Worm (Caenorhabditis elegans) whole organism, late embryonic: ENCODE measurements around the gene str-2.
A peak's percentile ranks its signal among the peaks of the same experiment; 100 is the strongest.

Experiments used
- C38D4.7 ChIP-seq: fragments of 200-800 bp; sonication (Bioruptor generic); optimal IDR thresholded peaks from 2 replicates; lab custom pipeline; 2018; ENCODE audit warnings: mild to moderate bottlenecking, missing genetic modification characterization, moderate library complexity, missing compliant biosample characterization
- F13H6.1 ChIP-seq: sonication (generic microtip); optimal IDR thresholded peaks from 2 replicates; lab custom pipeline; 2016; ENCODE audit warnings: missing genetic modification characterization, missing compliant biosample characterization
- K02D7.2 ChIP-seq: sonication (generic microtip); optimal IDR thresholded peaks from 2 replicates; lab custom pipeline; 2017; ENCODE audit warnings: mild to moderate bottlenecking, missing genetic modification characterization, missing compliant biosample characterization
- K09A11.1 ChIP-seq: sonication (generic microtip); optimal IDR thresholded peaks from 2 replicates; lab custom pipeline; 2017; ENCODE audit warnings: antibody characterized with exemption, mild to moderate bottlenecking, missing genetic modification characterization, missing compliant biosample characterization; ENCODE audit not compliant: insufficient read depth
- T23F11.4 ChIP-seq: fragments of 200-800 bp; sonication (Bioruptor generic); optimal IDR thresholded peaks from 2 replicates; lab custom pipeline; 2018; ENCODE audit warnings: mild to moderate bottlenecking, missing genetic modification characterization, missing compliant biosample characterization
- Y22D7AL.16 ChIP-seq: sonication (generic microtip); optimal IDR thresholded peaks from 2 replicates; lab custom pipeline; 2016; ENCODE audit warnings: missing genetic modification characterization, missing compliant biosample characterization
- ama-1 ChIP-seq: fragments of 150-350 bp; optimal IDR thresholded peaks from 2 replicates; lab custom pipeline; 2014
- ceh-14 ChIP-seq: sonication (generic microtip); optimal IDR thresholded peaks from 2 replicates; lab custom pipeline; 2016; ENCODE audit warnings: missing genotype, missing genetic modification characterization, missing compliant biosample characterization
- ceh-18 ChIP-seq: sonication (generic microtip); optimal IDR thresholded peaks from 2 replicates; lab custom pipeline; 2016; ENCODE audit warnings: missing genetic modification characterization, missing compliant biosample characterization
- ceh-19 ChIP-seq: fragments of 200-800 bp; sonication (Bioruptor generic); optimal IDR thresholded peaks from 2 replicates; lab custom pipeline; 2018; ENCODE audit warnings: mild to moderate bottlenecking, missing genetic modification characterization, missing compliant biosample characterization
- ceh-30 ChIP-seq: fragments of 150-350 bp; optimal IDR thresholded peaks from 2 replicates; lab custom pipeline; 2014; ENCODE audit warnings: missing biosample characterization, missing genetic modification characterization
- ceh-31 ChIP-seq: sonication (generic microtip); optimal IDR thresholded peaks from 2 replicates; lab custom pipeline; 2016; ENCODE audit warnings: missing genetic modification characterization, missing compliant biosample characterization
- ceh-9 ChIP-seq: sonication (generic microtip); optimal IDR thresholded peaks from 2 replicates; lab custom pipeline; 2016; ENCODE audit warnings: mild to moderate bottlenecking, missing genetic modification characterization, inconsistent platforms, missing compliant biosample characterization
- che-1 ChIP-seq: sonication (generic microtip); optimal IDR thresholded peaks from 2 replicates; lab custom pipeline; 2016; ENCODE audit warnings: mild to moderate bottlenecking, missing genetic modification characterization, missing compliant biosample characterization
- dmd-4 ChIP-seq: sonication (generic microtip); optimal IDR thresholded peaks from 2 replicates; lab custom pipeline; 2016; ENCODE audit warnings: borderline replicate concordance, missing genetic modification characterization, missing compliant biosample characterization
- dve-1 ChIP-seq: sonication (generic microtip); optimal IDR thresholded peaks from 2 replicates; lab custom pipeline; 2017; ENCODE audit warnings: antibody characterized with exemption, mild to moderate bottlenecking, missing genetic modification characterization, missing compliant biosample characterization
- elt-2 ChIP-seq: sonication (generic microtip); optimal IDR thresholded peaks from 2 replicates; lab custom pipeline; 2016; ENCODE audit warnings: missing genetic modification reagents, missing genetic modification characterization, missing compliant biosample characterization
- elt-4 ChIP-seq: sonication (generic microtip); optimal IDR thresholded peaks from 2 replicates; lab custom pipeline; 2016; ENCODE audit warnings: missing genetic modification characterization, missing compliant biosample characterization
- ets-4 ChIP-seq: sonication (generic microtip); optimal IDR thresholded peaks from 2 replicates; lab custom pipeline; 2016; ENCODE audit warnings: missing genetic modification characterization, missing compliant biosample characterization
- fax-1 ChIP-seq: sonication (generic microtip); optimal IDR thresholded peaks from 2 replicates; lab custom pipeline; 2016; ENCODE audit warnings: missing genotype, missing genetic modification characterization, missing compliant biosample characterization
- fkh-10 ChIP-seq: fragments of 150-350 bp; optimal IDR thresholded peaks from 2 replicates; lab custom pipeline; 2014; ENCODE audit warnings: missing biosample characterization, missing genetic modification reagents, missing genetic modification characterization
- gmeb-2 ChIP-seq: sonication (generic microtip); optimal IDR thresholded peaks from 2 replicates; lab custom pipeline; 2016; ENCODE audit warnings: missing genetic modification characterization, inconsistent platforms, missing compliant biosample characterization
- hlh-13 ChIP-seq: fragments of 200-800 bp; sonication (Bioruptor generic); optimal IDR thresholded peaks from 2 replicates; lab custom pipeline; 2018; ENCODE audit warnings: mild to moderate bottlenecking, missing genetic modification characterization, missing compliant biosample characterization
- hlh-30 ChIP-seq: sonication (generic microtip); optimal IDR thresholded peaks from 2 replicates; lab custom pipeline; 2017; ENCODE audit warnings: antibody characterized with exemption, missing genetic modification characterization, missing compliant biosample characterization; ENCODE audit not compliant: insufficient read depth
- lim-6 ChIP-seq: sonication (generic microtip); optimal IDR thresholded peaks from 2 replicates; lab custom pipeline; 2016; ENCODE audit warnings: missing genetic modification characterization, missing compliant biosample characterization
- lin-11 ChIP-seq: fragments of 200-800 bp; sonication (Bioruptor generic); optimal IDR thresholded peaks from 2 replicates; lab custom pipeline; 2018; ENCODE audit warnings: mild to moderate bottlenecking, missing genetic modification characterization, missing compliant biosample characterization
- madf-2 ChIP-seq: sonication (generic microtip); optimal IDR thresholded peaks from 2 replicates; lab custom pipeline; 2017; ENCODE audit warnings: missing genetic modification characterization, missing compliant biosample characterization
- mec-3 ChIP-seq: sonication (generic microtip); optimal IDR thresholded peaks from 2 replicates; lab custom pipeline; 2016; ENCODE audit warnings: borderline replicate concordance, missing genetic modification characterization, missing compliant biosample characterization
- npax-4 ChIP-seq: sonication (generic microtip); optimal IDR thresholded peaks from 2 replicates; lab custom pipeline; 2016; ENCODE audit warnings: missing genetic modification characterization, missing compliant biosample characterization
- pat-9 ChIP-seq: fragments of 200-800 bp; sonication (Bioruptor generic); optimal IDR thresholded peaks from 2 replicates; lab custom pipeline; 2018; ENCODE audit warnings: mild to moderate bottlenecking, missing genetic modification characterization, moderate library complexity, missing compliant biosample characterization
- pax-1 ChIP-seq: fragments of 150-350 bp; optimal IDR thresholded peaks from 2 replicates; lab custom pipeline; 2014; ENCODE audit warnings: missing biosample characterization, missing genetic modification characterization
- pha-4 ChIP-seq: fragments of 150-350 bp; optimal IDR thresholded peaks from 2 replicates; lab custom pipeline; 2018; ENCODE audit warnings: missing biosample characterization, missing genetic modification reagents, missing genetic modification characterization
- ref-2 ChIP-seq: sonication (generic microtip); optimal IDR thresholded peaks from 2 replicates; lab custom pipeline; 2016; ENCODE audit warnings: missing genetic modification characterization, missing compliant biosample characterization
- sdc-2 ChIP-seq: sonication (generic microtip); optimal IDR thresholded peaks from 2 replicates; lab custom pipeline; 2016; ENCODE audit warnings: missing genotype, missing genetic modification characterization, missing compliant biosample characterization
- sox-2 ChIP-seq: fragments of 200-800 bp; sonication (Bioruptor generic); IDR thresholded peaks from 2 replicates; pipeline ENCODE4 v1.3.6; 2022; ENCODE audit warnings: missing genetic modification reagents, missing genetic modification characterization, missing compliant biosample characterization
- sox-4 ChIP-seq: sonication (generic microtip); optimal IDR thresholded peaks from 2 replicates; lab custom pipeline; 2017; ENCODE audit warnings: mild to moderate bottlenecking, missing genetic modification characterization, inconsistent platforms, missing compliant biosample characterization
- syd-9 ChIP-seq: sonication (generic microtip); optimal IDR thresholded peaks from 2 replicates; lab custom pipeline; 2016; ENCODE audit warnings: mild to moderate bottlenecking, missing genetic modification characterization, moderate library complexity, missing compliant biosample characterization
- tbx-2 ChIP-seq: sonication (generic microtip); optimal IDR thresholded peaks from 2 replicates; lab custom pipeline; 2016; ENCODE audit warnings: missing genetic modification characterization, missing compliant biosample characterization
- tbx-7 ChIP-seq: sonication (generic microtip); optimal IDR thresholded peaks from 2 replicates; lab custom pipeline; 2016; ENCODE audit warnings: missing genotype, missing genetic modification characterization, missing compliant biosample characterization
- ttx-3 ChIP-seq: sonication (generic microtip); optimal IDR thresholded peaks from 2 replicates; lab custom pipeline; 2016; ENCODE audit warnings: missing genetic modification reagents, missing genetic modification characterization, missing compliant biosample characterization
- unc-42 ChIP-seq: sonication (generic microtip); optimal IDR thresholded peaks from 2 replicates; lab custom pipeline; 2016; ENCODE audit warnings: missing genotype, missing genetic modification characterization, missing compliant biosample characterization
- unc-86 ChIP-seq: sonication (generic microtip); optimal IDR thresholded peaks from 2 replicates; lab custom pipeline; 2016; ENCODE audit warnings: missing genetic modification characterization, missing compliant biosample characterization
- ztf-16 ChIP-seq: sonication (generic microtip); optimal IDR thresholded peaks from 2 replicates; lab custom pipeline; 2017; ENCODE audit warnings: missing genetic modification characterization, missing compliant biosample characterization

The str-2 gene

ce11 chrV:9796002-9796401, 28.0 kb downstream of the str-2 start:
- no peak for TF ChIP-seq elt-2 (tag; lab: Kevin White, UChicago)
- TF ChIP-seq unc-42 = peak; percentile 37
- no peak for TF ChIP-seq sox-4
- no peak for TF ChIP-seq lin-11 (tag; lab: Kevin White, UChicago)

DNA sequence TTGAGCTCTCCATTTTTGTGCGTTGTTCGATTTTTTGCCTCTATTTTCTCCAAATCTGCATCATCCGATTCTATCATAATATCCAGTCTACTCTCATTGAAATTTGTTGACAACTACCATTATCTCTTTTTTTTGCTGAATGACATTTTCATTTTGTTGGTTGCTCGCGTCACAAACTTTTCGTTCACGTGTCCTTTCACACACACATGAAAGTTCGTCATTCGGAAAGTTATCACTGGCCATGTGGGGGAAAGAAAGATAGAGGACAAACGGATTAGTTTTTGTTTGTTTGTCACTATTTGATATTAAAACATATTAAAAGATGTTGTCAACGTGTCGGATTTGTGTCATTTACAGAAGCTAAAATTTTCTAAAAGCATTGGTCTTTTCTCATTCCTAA, 29.1 kb downstream of the str-2 start:
- TF ChIP-seq F13H6.1 (no peak), C38D4.7 (GFP tag; lab: Kevin White, UChicago) (no peak), ttx-3 (tag; lab: Kevin White, UChicago) (no peak), madf-2 (tag; lab: Kevin White, UChicago) (no peak), dve-1 (tag; lab: Kevin White, UChicago) (no peak), npax-4 (no peak), ceh-14 (tag; lab: Kevin White, UChicago) (no peak), K09A11.1 (tag; lab: Kevin White, UChicago) (no peak)

- TF ChIP-seq ztf-16 (tag; lab: Kevin White, UChicago) = no peak
- no peak for TF ChIP-seq ref-2 (tag; lab: Kevin White, UChicago)
- no peak for TF ChIP-seq ceh-31 (tag; lab: Kevin White, UChicago)
- no peak for TF ChIP-seq tbx-2
- no peak for TF ChIP-seq gmeb-2 (tag; lab: Kevin White, UChicago)
- TF ChIP-seq fkh-10 (GFP tag; lab: Kevin White, UChicago) = no peak
- TF ChIP-seq elt-4 = no peak
- TF ChIP-seq mec-3 (tag; lab: Kevin White, UChicago) = no peak
- TF ChIP-seq K09A11.1 (tag; lab: Kevin White, UChicago) = no peak
- no peak for TF ChIP-seq sdc-2
- TF ChIP-seq madf-2 (tag; lab: Kevin White, UChicago) = no peak
- no peak for TF ChIP-seq pha-4 (tag; lab: Kevin White, UChicago)
- no peak for TF ChIP-seq syd-9 (tag; lab: Kevin White, UChicago)
- no peak for TF ChIP-seq ceh-18 (tag; lab: Kevin White, UChicago)
- no peak for TF ChIP-seq K02D7.2 (tag; lab: Kevin White, UChicago)
These were observed 32.7 kb downstream of the str-2 start, which contains the start of gene lipl-2 for ce11 chrV:9791332-9791731. lipl-2 (plus strand) TSS chrV:9791567.

ce11 chrV:9789657-9790261, 34.3 kb downstream of the str-2 start, which contains the start of gene ztf-7:
ztf-7 (minus strand) TSS chrV:9789707.
- TF ChIP-seq madf-2 (tag; lab: Kevin White, UChicago) (no peak), gmeb-2 (tag; lab: Kevin White, UChicago) (no peak), Y22D7AL.16 (tag; lab: Kevin White, UChicago) (no peak), unc-86 (tag; lab: Kevin White, UChicago) (no peak), dmd-4 (no peak), ceh-30 (tag; lab: Kevin White, UChicago) (peak; percentile 42), pat-9 (tag; lab: Kevin White, UChicago) (no peak), ceh-19 (GFP tag; lab: Kevin White, UChicago) (no peak), ceh-31 (tag; lab: Kevin White, UChicago) (peak; percentile 80), ztf-16 (tag; lab: Kevin White, UChicago) (no peak), C38D4.7 (GFP tag; lab: Kevin White, UChicago) (no peak), lim-6 (tag; lab: Kevin White, UChicago) (no peak), hlh-13 (GFP tag; lab: Kevin White, UChicago) (no peak), ttx-3 (tag; lab: Kevin White, UChicago) (no peak), lin-11 (tag; lab: Kevin White, UChicago) (no peak), elt-4 (no peak), tbx-7 (tag; lab: Kevin White, UChicago) (no peak), hlh-30 (tag; lab: Kevin White, UChicago) (peak; percentile 99), fax-1 (tag; lab: Kevin White, UChicago) (no peak), sox-4 (no peak), fkh-10 (GFP tag; lab: Kevin White, UChicago) (no peak), ets-4 (tag; lab: Kevin White, UChicago) (peak; percentile 35), T23F11.4 (GFP tag; lab: Kevin White, UChicago) (no peak), ceh-18 (tag; lab: Kevin White, UChicago) (peak; percentile 89), ama-1 (lab: Kevin White, UChicago) (no peak), pax-1 (tag; lab: Kevin White, UChicago) (no peak), ref-2 (tag; lab: Kevin White, UChicago) (no peak), sox-2 (GFP tag; lab: Robert Waterston, UW) (no peak), sdc-2 (no peak), che-1 (tag; lab: Kevin White, UChicago) (no peak), tbx-2 (peak; percentile 68), syd-9 (tag; lab: Kevin White, UChicago) (no peak), ceh-9 (tag; lab: Kevin White, UChicago) (no peak), unc-42 (no peak), dve-1 (tag; lab: Kevin White, UChicago) (no peak)
